Worm (Caenorhabditis elegans): ENCODE results near the gene mig-5.

The mig-5 gene

DNA sequence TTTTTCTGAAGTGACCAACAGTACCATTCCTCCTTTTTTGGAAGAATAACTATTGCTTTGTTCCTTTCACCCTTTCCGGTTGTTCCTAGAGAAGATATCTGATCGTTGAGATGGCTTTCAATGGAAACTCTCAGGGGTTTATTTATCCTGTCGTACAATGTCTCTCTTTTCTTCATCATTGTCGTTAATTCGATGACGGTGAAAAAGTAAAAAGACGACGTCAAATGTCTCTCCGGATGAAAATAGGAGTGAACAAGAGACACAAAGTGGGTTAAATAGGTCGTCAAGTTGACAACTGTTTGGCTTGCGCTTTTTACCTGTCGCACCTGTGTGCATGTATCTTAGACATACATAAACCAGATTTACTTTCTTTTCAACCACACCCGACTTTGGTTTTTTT is 9.1 kb upstream of the mig-5 start:
- TF ChIP-seq flh-1 (GFP tag; optimal IDR thresholded peaks at IDR 0.05) (no peak), mab-5 (tag; optimal IDR thresholded peaks at IDR 0.05) (no peak), unc-39 (tag; optimal IDR thresholded peaks at IDR 0.05) (no peak), mep-1 (tag; optimal IDR thresholded peaks at IDR 0.05) (no peak)

- TF ChIP-seq unc-39 (tag; optimal IDR thresholded peaks at IDR 0.05) (no peak), flh-1 (GFP tag; optimal IDR thresholded peaks at IDR 0.05) (no peak), lin-13 (tag; optimal IDR thresholded peaks at IDR 0.05) (no peak), mep-1 (tag; optimal IDR thresholded peaks at IDR 0.05) (no peak), snpc-4 (tag; optimal IDR thresholded peaks at IDR 0.05) (no peak), unc-120 (tag; optimal IDR thresholded peaks at IDR 0.05; ENCODE audit: poor library complexity, severe bottlenecking) (no peak), ztf-11 (tag; optimal IDR thresholded peaks at IDR 0.05) (no peak), ceh-43 (GFP tag; optimal IDR thresholded peaks at IDR 0.05) (no peak), sem-2 (GFP tag; optimal IDR thresholded peaks at IDR 0.05) (no peak), ham-2 (GFP tag; optimal IDR thresholded peaks at IDR 0.05) (no peak), sptf-1 (tag; optimal IDR thresholded peaks at IDR 0.05) (no peak)
Measured at ce11 chrII:8193126-8193525, 8.3 kb upstream of the mig-5 start, which contains the start of gene T05C12.9. Gene T05C12.9 (minus strand): TSS chrII:8193226.

DNA sequence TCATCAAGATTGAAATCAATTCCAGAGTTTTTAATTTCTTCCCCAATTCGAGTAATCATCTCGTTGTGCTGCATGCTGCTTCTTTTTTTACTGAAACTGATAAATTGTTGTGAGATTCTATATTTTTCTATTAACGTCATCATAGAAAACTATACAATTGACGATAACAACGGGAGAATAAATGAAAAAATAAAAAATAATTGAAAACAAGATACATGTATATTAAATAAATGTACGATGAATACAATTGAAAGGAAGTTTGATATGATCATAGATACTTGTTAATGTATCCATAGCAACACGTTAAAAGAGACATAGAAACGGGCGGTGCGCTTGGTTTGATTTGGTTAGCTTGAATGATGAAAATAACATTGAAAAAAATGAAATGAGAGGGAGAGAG is 5.6 kb upstream of the mig-5 start, which contains the start of gene T05C12.8:
Gene T05C12.8 (minus strand): TSS at position 101 of the 400 bp plus-strand sequence.
- TF ChIP-seq mep-1 (tag; optimal IDR thresholded peaks at IDR 0.05) (no peak), ces-1 (GFP tag; optimal IDR thresholded peaks at IDR 0.05) (peak; percentile 15)

ce11 chrII:8187516-8187915 is 2.7 kb upstream of the mig-5 start:
- TF ChIP-seq ces-1 (GFP tag; optimal IDR thresholded peaks at IDR 0.05) = no peak
- TF ChIP-seq ceh-39 (tag; optimal IDR thresholded peaks at IDR 0.05) = no peak
- TF ChIP-seq hlh-1 (tag; optimal IDR thresholded peaks at IDR 0.05) = no peak
- TF ChIP-seq mls-2 (tag; optimal IDR thresholded peaks at IDR 0.05) = no peak
- no peak for TF ChIP-seq mab-5 (tag; optimal IDR thresholded peaks at IDR 0.05)
- no peak for TF ChIP-seq lsy-2 (tag; optimal IDR thresholded peaks at IDR 0.05)
- no peak for TF ChIP-seq snpc-4 (tag; optimal IDR thresholded peaks at IDR 0.05)
- TF ChIP-seq M03D4.4 (tag; optimal IDR thresholded peaks at IDR 0.05) = no peak
- TF ChIP-seq mep-1 (tag; optimal IDR thresholded peaks at IDR 0.05) = no peak
- no peak for TF ChIP-seq nhr-237 (tag; optimal IDR thresholded peaks at IDR 0.05)
- no peak for TF ChIP-seq elt-1 (tag; optimal IDR thresholded peaks at IDR 0.05; ENCODE audit: borderline replicate concordance, insufficient read depth)
- no peak for TF ChIP-seq ham-2 (GFP tag; optimal IDR thresholded peaks at IDR 0.05)
- TF ChIP-seq unc-120 (tag; optimal IDR thresholded peaks at IDR 0.05; ENCODE audit: poor library complexity, severe bottlenecking) = no peak
- TF ChIP-seq ceh-83 (GFP tag; optimal IDR thresholded peaks at IDR 0.05) = no peak
- no peak for TF ChIP-seq drap-1 (GFP tag; optimal IDR thresholded peaks at IDR 0.05)
- no peak for TF ChIP-seq ceh-43 (GFP tag; optimal IDR thresholded peaks at IDR 0.05)

ce11 chrII:8181437-8181836 is 3.4 kb downstream of the mig-5 start, which contains the start of gene dylt-3:
Gene dylt-3 (plus strand): TSS chrII:8181737.
- TF ChIP-seq sptf-1 (tag; optimal IDR thresholded peaks at IDR 0.05) (no peak), lin-13 (tag; optimal IDR thresholded peaks at IDR 0.05) (no peak), mls-2 (tag; optimal IDR thresholded peaks at IDR 0.05) (no peak), ceh-39 (tag; optimal IDR thresholded peaks at IDR 0.05) (no peak), tbx-8 (GFP tag; optimal IDR thresholded peaks at IDR 0.05) (no peak), snpc-4 (tag; optimal IDR thresholded peaks at IDR 0.05) (no peak), elt-3 (tag; optimal IDR thresholded peaks at IDR 0.05) (no peak), drap-1 (GFP tag; optimal IDR thresholded peaks at IDR 0.05) (no peak), ces-1 (GFP tag; optimal IDR thresholded peaks at IDR 0.05) (no peak), nhr-12 (tag; optimal IDR thresholded peaks at IDR 0.05) (no peak), unc-39 (tag; optimal IDR thresholded peaks at IDR 0.05) (no peak), hlh-1 (tag; optimal IDR thresholded peaks at IDR 0.05) (no peak), bed-3 (GFP tag; optimal IDR thresholded peaks at IDR 0.05) (no peak), mep-1 (tag; optimal IDR thresholded peaks at IDR 0.05) (no peak), sem-2 (GFP tag; optimal IDR thresholded peaks at IDR 0.05) (no peak), nhr-2 (tag; optimal IDR thresholded peaks at IDR 0.05) (no peak), unc-62 (GFP tag; optimal IDR thresholded peaks at IDR 0.05) (no peak), mab-5 (tag; optimal IDR thresholded peaks at IDR 0.05) (no peak), M03D4.4 (tag; optimal IDR thresholded peaks at IDR 0.05) (no peak)

DNA sequence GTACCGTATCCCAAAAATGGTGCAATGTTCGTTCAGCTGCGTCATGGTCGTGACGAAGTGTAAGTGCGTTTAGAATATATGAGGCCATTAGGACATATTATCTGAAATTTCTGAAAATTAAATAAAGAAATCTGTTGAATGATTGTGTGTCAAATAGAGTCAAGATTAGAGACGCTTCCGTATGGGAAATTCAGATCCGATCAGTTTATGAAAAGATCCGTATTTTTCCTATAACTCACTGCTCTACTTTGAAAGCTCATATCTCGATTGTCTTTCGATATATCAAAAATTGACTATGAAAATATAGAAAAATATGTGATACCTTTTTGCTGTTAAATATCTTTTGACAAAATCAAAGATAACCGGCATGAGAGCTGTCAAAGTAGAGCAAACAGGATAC is 4.5 kb downstream of the mig-5 start, which contains the start of gene T05C12.4:
Gene T05C12.4 (minus strand): TSS at position 101 of the 400 bp plus-strand sequence.
- TF ChIP-seq mab-5 (tag; optimal IDR thresholded peaks at IDR 0.05) = no peak
- no peak for TF ChIP-seq ceh-43 (GFP tag; optimal IDR thresholded peaks at IDR 0.05)
- no peak for TF ChIP-seq cnd-1 (tag; optimal IDR thresholded peaks at IDR 0.05)
- TF ChIP-seq zip-8 (tag; optimal IDR thresholded peaks at IDR 0.05) = no peak
- no peak for TF ChIP-seq unc-39 (tag; optimal IDR thresholded peaks at IDR 0.05)
- TF ChIP-seq flh-1 (GFP tag; optimal IDR thresholded peaks at IDR 0.05) = no peak
- no peak for TF ChIP-seq elt-1 (tag; optimal IDR thresholded peaks at IDR 0.05; ENCODE audit: borderline replicate concordance, insufficient read depth)
- TF ChIP-seq hlh-1 (tag; optimal IDR thresholded peaks at IDR 0.05) = no peak
- TF ChIP-seq M03D4.4 (tag; optimal IDR thresholded peaks at IDR 0.05) = no peak
- no peak for TF ChIP-seq ceh-39 (tag; optimal IDR thresholded peaks at IDR 0.05)
- TF ChIP-seq nhr-237 (tag; optimal IDR thresholded peaks at IDR 0.05) = no peak
- TF ChIP-seq pha-4 (tag; optimal IDR thresholded peaks at IDR 0.05) = no peak
- TF ChIP-seq ham-2 (GFP tag; optimal IDR thresholded peaks at IDR 0.05) = no peak
- no peak for TF ChIP-seq nhr-76 (tag; optimal IDR thresholded peaks at IDR 0.05)
- TF ChIP-seq lsy-2 (tag; optimal IDR thresholded peaks at IDR 0.05) = no peak
- TF ChIP-seq elt-3 (tag; optimal IDR thresholded peaks at IDR 0.05) = no peak
- no peak for TF ChIP-seq nhr-2 (tag; optimal IDR thresholded peaks at IDR 0.05)
- TF ChIP-seq tbx-8 (GFP tag; optimal IDR thresholded peaks at IDR 0.05) = no peak

Data from whole organism, mixed stage, embryonic.